Worm (Caenorhabditis elegans) whole organism, young adult: ENCODE data around the gene trpp-9.

ENCODE experiments used
- T07F8.4 ChIP-seq: sonication (generic microtip); optimal IDR thresholded peaks from 2 replicates; lab custom pipeline; 2016; ENCODE audit warnings: mild to moderate bottlenecking, missing genetic modification characterization, moderate library complexity, missing compliant biosample characterization
- Y53G8AR.9 ChIP-seq: fragments of 200-800 bp; sonication (Bioruptor generic); conservative IDR thresholded peaks from 2 replicates; pipeline ENCODE4 v1.3.6; 2022; ENCODE audit warnings: missing genetic modification reagents, missing genetic modification characterization, missing compliant biosample characterization
- ceh-100 ChIP-seq: fragments of 200-800 bp; sonication (Bioruptor generic); IDR thresholded peaks from 2 replicates; pipeline ENCODE4 v1.3.6; 2022; ENCODE audit warnings: missing genetic modification reagents, missing genetic modification characterization, missing compliant biosample characterization
- dpl-1 ChIP-seq: fragments of 150-350 bp; optimal IDR thresholded peaks from 2 replicates; lab custom pipeline; 2014; ENCODE audit warnings: missing biosample characterization, missing genetic modification reagents, missing genetic modification characterization
- him-1 ChIP-seq: sonication (generic microtip); optimal IDR thresholded peaks from 2 replicates; lab custom pipeline; 2016; ENCODE audit warnings: missing genotype, missing genetic modification reagents, missing genetic modification characterization, missing compliant biosample characterization
- pha-4 ChIP-seq: fragments of 150-350 bp; sonication (generic microtip); optimal IDR thresholded peaks from 2 replicates; lab custom pipeline; 2014; ENCODE audit warnings: missing biosample characterization, missing genetic modification reagents, missing genetic modification characterization
- rec-8 ChIP-seq, 2 experiments: sonication (generic microtip); optimal IDR thresholded peaks; 2 replicates each; lab custom pipeline; 2016; ENCODE audit warnings: mild to moderate bottlenecking in 2 of 2, missing genetic modification characterization in 2 of 2, missing genetic modification reagents in 2 of 2, missing genotype in 2 of 2, missing biosample characterization in 1 of 2, missing compliant biosample characterization in 1 of 2, moderate library complexity in 1 of 2
- snpc-1.1 ChIP-seq: sonication (generic microtip); optimal IDR thresholded peaks from 2 replicates; lab custom pipeline; 2017; ENCODE audit warnings: missing genetic modification characterization, mild to moderate bottlenecking, missing compliant biosample characterization, antibody characterized with exemption, moderate library complexity, missing genotype, missing genetic modification reagents; ENCODE audit not compliant: insufficient read depth
- tbp1 ChIP-seq: fragments of 200-800 bp; sonication (Bioruptor generic); optimal IDR thresholded peaks from 2 replicates; lab custom pipeline; 2018; ENCODE audit warnings: mild to moderate bottlenecking, missing genetic modification characterization, missing compliant biosample characterization
- ztf-26 ChIP-seq: sonication (generic microtip); optimal IDR thresholded peaks from 2 replicates; lab custom pipeline; 2017; ENCODE audit warnings: missing genetic modification characterization, missing compliant biosample characterization

- TF ChIP-seq Y53G8AR.9 (GFP tag; lab: Robert Waterston, UW) (no peak), rec-8 (tag; optimal IDR thresholded peaks at IDR 0.05; lab: Kevin White, UChicago) (no peak), dpl-1 (no peak), T07F8.4 (tag; lab: Kevin White, UChicago) (no peak), snpc-1.1 (tag; lab: Kevin White, UChicago) (no peak), ztf-26 (tag; lab: Kevin White, UChicago) (no peak), tbp1 (GFP tag; lab: Kevin White, UChicago) (no peak), pha-4 (tag; lab: Kevin White, UChicago) (no peak), him-1 (tag; lab: Kevin White, UChicago) (no peak), ceh-100 (GFP tag; lab: Robert Waterston, UW) (no peak)
These were observed 8.7 kb upstream of the trpp-9 start for ce11 chrX:11555046-11555445.
